Worm (Caenorhabditis elegans) whole organism, early embryonic: ENCODE measurements around the gene C50D2.1.

ENCODE experiments used
- B0310.2 ChIP-seq: sonication (generic microtip); optimal IDR thresholded peaks from 2 replicates; lab custom pipeline; 2016; ENCODE audit warnings: mild to moderate bottlenecking, missing genetic modification characterization, missing compliant biosample characterization
- F13C5.2 ChIP-seq: sonication (generic microtip); optimal IDR thresholded peaks from 2 replicates; lab custom pipeline; 2017; ENCODE audit warnings: mild to moderate bottlenecking, missing genetic modification characterization, inconsistent platforms, missing compliant biosample characterization
- aly-1 ChIP-seq: sonication (generic microtip); optimal IDR thresholded peaks from 2 replicates; lab custom pipeline; 2016; ENCODE audit warnings: missing genetic modification characterization, missing compliant biosample characterization
- ama-1 ChIP-seq: fragments of 150-350 bp; optimal IDR thresholded peaks from 2 replicates; lab custom pipeline; 2014
- ceh-36 ChIP-seq: sonication (generic microtip); optimal IDR thresholded peaks from 2 replicates; lab custom pipeline; 2016; ENCODE audit warnings: missing genetic modification characterization, inconsistent platforms, missing compliant biosample characterization
- ets-7 ChIP-seq: sonication (generic microtip); optimal IDR thresholded peaks from 2 replicates; lab custom pipeline; 2016; ENCODE audit warnings: missing genotype, missing genetic modification characterization, missing compliant biosample characterization
- flt-1 ChIP-seq: fragments of 200-800 bp; sonication (Bioruptor generic); IDR thresholded peaks from 2 replicates; pipeline ENCODE4 v1.3.6; 2022; ENCODE audit warnings: missing genetic modification characterization, missing compliant biosample characterization
- hmbx-1 ChIP-seq: sonication (generic microtip); optimal IDR thresholded peaks from 2 replicates; lab custom pipeline; 2016; ENCODE audit warnings: mild to moderate bottlenecking, missing genetic modification characterization, missing compliant biosample characterization
- hmg-4 ChIP-seq: fragments of 200-800 bp; sonication (Bioruptor generic); optimal IDR thresholded peaks from 2 replicates; lab custom pipeline; 2018; ENCODE audit warnings: mild to moderate bottlenecking, missing genetic modification characterization, missing compliant biosample characterization
- hnd-1 ChIP-seq: sonication (generic microtip); optimal IDR thresholded peaks from 2 replicates; lab custom pipeline; 2016; ENCODE audit warnings: missing genetic modification characterization, missing compliant biosample characterization
- pes-1 ChIP-seq: fragments of 200-800 bp; sonication (Bioruptor generic); IDR thresholded peaks from 2 replicates; pipeline ENCODE4 v1.3.6; 2022; ENCODE audit warnings: missing genetic modification reagents, missing genetic modification characterization, missing compliant biosample characterization
- sea-1 ChIP-seq: fragments of 200-800 bp; sonication (Bioruptor generic); conservative IDR thresholded peaks from 2 replicates; pipeline ENCODE4 v1.3.6; 2022; ENCODE audit warnings: missing genetic modification characterization, missing compliant biosample characterization
- tbx-37 ChIP-seq: fragments of 200-800 bp; sonication (Bioruptor generic); conservative IDR thresholded peaks from 2 replicates; pipeline ENCODE4 v1.3.6; 2022; ENCODE audit warnings: missing genetic modification reagents, missing genetic modification characterization, missing compliant biosample characterization
- tra-4 ChIP-seq: sonication (generic microtip); optimal IDR thresholded peaks from 2 replicates; lab custom pipeline; 2017; ENCODE audit warnings: missing genetic modification characterization, missing compliant biosample characterization

ce11 chrII:116916-117315 lies 5.5 kb downstream of the C50D2.1 start, which contains the start of gene srt-54:
- TF ChIP-seq ceh-36 (tag; lab: Kevin White, UChicago) = no peak
- no peak for TF ChIP-seq sea-1 (GFP tag; lab: Robert Waterston, UW)
- no peak for TF ChIP-seq hnd-1 (tag; lab: Kevin White, UChicago)
- TF ChIP-seq ama-1 (lab: Kevin White, UChicago) = no peak
- TF ChIP-seq ets-7 (tag; lab: Kevin White, UChicago) = no peak
- TF ChIP-seq pes-1 (GFP tag; lab: Robert Waterston, UW) = no peak
- TF ChIP-seq flt-1 (GFP tag; lab: Robert Waterston, UW) = no peak
- TF ChIP-seq F13C5.2 (tag; lab: Kevin White, UChicago) = no peak
- TF ChIP-seq B0310.2 (tag; lab: Kevin White, UChicago) = no peak
- no peak for TF ChIP-seq tra-4
- no peak for TF ChIP-seq hmbx-1 (tag; lab: Kevin White, UChicago)
- TF ChIP-seq hmg-4 (GFP tag; lab: Kevin White, UChicago) = no peak
- TF ChIP-seq aly-1 (tag; lab: Kevin White, UChicago) = no peak
- no peak for TF ChIP-seq tbx-37 (GFP tag; lab: Robert Waterston, UW)
